Fruit fly (Drosophila melanogaster): ENCODE data around the gene nolo.

dm6 chr2L:21769461-21769860, 85.6 kb downstream of the nolo start:
- no peak for TF ChIP-seq CG8478 (optimal IDR thresholded peaks at IDR 0.05)
- no peak for TF ChIP-seq CTCF (optimal IDR thresholded peaks at IDR 0.05)
